Worm (Caenorhabditis elegans): ENCODE measurements around the gene K01A11.3.

ce11 chrIII:3480950-3481349 lies 28.5 kb upstream of the K01A11.3 start:
- TF ChIP-seq ztf-23 (GFP tag; IDR thresholded peaks at IDR 0.05) (no peak), ztf-29 (GFP tag; IDR thresholded peaks at IDR 0.05) (no peak), ref-1 (GFP tag; conservative IDR thresholded peaks at IDR 0.05) (no peak), flt-1 (GFP tag; IDR thresholded peaks at IDR 0.05) (no peak), tab-1 (GFP tag; IDR thresholded peaks at IDR 0.05) (no peak), klf-2 (GFP tag; conservative IDR thresholded peaks at IDR 0.05) (no peak), cog-1 (tag; optimal IDR thresholded peaks at IDR 0.05) (no peak), med-1 (GFP tag; optimal IDR thresholded peaks at IDR 0.05; ENCODE audit: insufficient read depth) (no peak)

Data from whole organism, midembryonic.